Fruit fly (Drosophila melanogaster) whole organism, embryonic: ENCODE measurements around the gene CG4497.

Experiments used
- Ada2b ChIP-seq: fragments of 200-800 bp; sonication (Bioruptor generic); IDR thresholded peaks from 2 replicates; pipeline ENCODE4 v1.3.6; 2022; ENCODE audit warnings: missing biosample characterization, missing genetic modification characterization
- Blimp-1 ChIP-seq: fragments of 200-800 bp; sonication (Bioruptor generic); optimal IDR thresholded peaks from 3 replicates; lab custom pipeline; 2018; ENCODE audit warnings: missing biosample characterization, missing genetic modification characterization, mild to moderate bottlenecking, moderate library complexity, missing genetic modification reagents
- CG10959 ChIP-seq: fragments of 200-800 bp; sonication (Bioruptor generic); IDR thresholded peaks from 2 replicates; pipeline ENCODE4 v1.3.6; 2022; ENCODE audit warnings: missing biosample characterization, missing genetic modification characterization
- CG10979 ChIP-seq: fragments of 200-800 bp; sonication (Bioruptor generic); optimal IDR thresholded peaks from 2 replicates; lab custom pipeline; 2018; ENCODE audit warnings: missing biosample characterization, mild to moderate bottlenecking, missing genetic modification characterization, moderate library complexity
- CG12769 ChIP-seq: fragments of 200-800 bp; sonication (Bioruptor generic); optimal IDR thresholded peaks from 2 replicates; lab custom pipeline; 2019; ENCODE audit warnings: missing biosample characterization, mild to moderate bottlenecking, missing genetic modification characterization, moderate library complexity
- CG13424 ChIP-seq: fragments of 200-800 bp; sonication (Bioruptor generic); optimal IDR thresholded peaks from 2 replicates; lab custom pipeline; 2019; ENCODE audit warnings: missing biosample characterization, mild to moderate bottlenecking, missing genetic modification characterization, moderate library complexity
- CG15269 ChIP-seq: fragments of 200-800 bp; sonication (Bioruptor generic); optimal IDR thresholded peaks from 2 replicates; lab custom pipeline; 2018; ENCODE audit warnings: missing biosample characterization, mild to moderate bottlenecking, missing genetic modification characterization, moderate library complexity
- CG1602 ChIP-seq: fragments of 200-800 bp; sonication (Bioruptor generic); optimal IDR thresholded peaks from 3 replicates; lab custom pipeline; 2016; ENCODE audit warnings: missing biosample characterization, missing genetic modification characterization
- CG17328 ChIP-seq: fragments of 200-800 bp; sonication (Bioruptor generic); IDR thresholded peaks from 2 replicates; pipeline ENCODE4 v1.3.6; 2022; ENCODE audit warnings: missing biosample characterization, missing genetic modification characterization
- CG17359 ChIP-seq: fragments of 200-800 bp; sonication (Bioruptor generic); optimal IDR thresholded peaks from 3 replicates; lab custom pipeline; 2018; ENCODE audit warnings: missing biosample characterization, mild to moderate bottlenecking, missing genetic modification characterization, moderate library complexity
- CG17385 ChIP-seq: fragments of 200-800 bp; sonication (Bioruptor generic); optimal IDR thresholded peaks from 3 replicates; lab custom pipeline; 2018; ENCODE audit warnings: missing biosample characterization, mild to moderate bottlenecking, missing genetic modification characterization
- CG17568 ChIP-seq: fragments of 200-800 bp; sonication (Bioruptor generic); optimal IDR thresholded peaks from 2 replicates; lab custom pipeline; 2018; ENCODE audit warnings: missing biosample characterization, mild to moderate bottlenecking, missing genetic modification characterization, moderate library complexity
- CG17802 ChIP-seq: fragments of 200-800 bp; sonication (Bioruptor generic); optimal IDR thresholded peaks from 2 replicates; lab custom pipeline; 2018; ENCODE audit warnings: missing biosample characterization, mild to moderate bottlenecking, missing genetic modification characterization, moderate library complexity
- CG17829 ChIP-seq: fragments of 200-800 bp; optimal IDR thresholded peaks from 2 replicates; lab custom pipeline; 2019; ENCODE audit warnings: missing biosample characterization, mild to moderate bottlenecking, missing genetic modification characterization, moderate library complexity
- CG30403 ChIP-seq: fragments of 200-800 bp; sonication (Bioruptor generic); optimal IDR thresholded peaks from 3 replicates; lab custom pipeline; 2016; ENCODE audit warnings: missing biosample characterization, missing genetic modification characterization
- CG32767 ChIP-seq: fragments of 200-800 bp; sonication (Bioruptor generic); IDR thresholded peaks from 2 replicates; pipeline ENCODE4 v1.3.6; 2022; ENCODE audit warnings: missing biosample characterization, missing genetic modification characterization
- CG7357 ChIP-seq: fragments of 200-800 bp; sonication (Bioruptor generic); IDR thresholded peaks from 3 replicates; pipeline ENCODE4 v1.3.6; 2022; ENCODE audit warnings: missing biosample characterization, missing genetic modification characterization
- CG7372 ChIP-seq: fragments of 200-800 bp; sonication (Bioruptor generic); IDR thresholded peaks from 2 replicates; pipeline ENCODE4 v1.3.6; 2022; ENCODE audit warnings: missing biosample characterization, missing genetic modification characterization
- CG7839 ChIP-seq: fragments of 200-800 bp; sonication (Bioruptor generic); optimal IDR thresholded peaks from 3 replicates; lab custom pipeline; 2018; ENCODE audit warnings: missing biosample characterization, mild to moderate bottlenecking, missing genetic modification characterization, moderate library complexity
- CG8089 ChIP-seq: fragments of 200-800 bp; sonication (Bioruptor generic); optimal IDR thresholded peaks from 3 replicates; lab custom pipeline; 2016; ENCODE audit warnings: missing biosample characterization, missing genetic modification characterization
- CG8924 ChIP-seq: fragments of 200-800 bp; optimal IDR thresholded peaks from 3 replicates; lab custom pipeline; 2019; ENCODE audit warnings: missing biosample characterization, mild to moderate bottlenecking, missing genetic modification characterization, moderate library complexity
- CG9817 ChIP-seq: fragments of 200-800 bp; sonication (Bioruptor generic); optimal IDR thresholded peaks from 2 replicates; lab custom pipeline; 2018; ENCODE audit warnings: missing biosample characterization, mild to moderate bottlenecking, missing genetic modification characterization, moderate library complexity
- Ets65A ChIP-seq: fragments of 200-800 bp; sonication (Bioruptor generic); peaks from one replicate; lab custom pipeline; 2016; ENCODE audit warnings: missing biosample characterization, missing genetic modification characterization
- HLH54F ChIP-seq: fragments of 200-800 bp; sonication (Bioruptor generic); optimal IDR thresholded peaks from 3 replicates; lab custom pipeline; 2016; ENCODE audit warnings: missing biosample characterization, missing genetic modification characterization
- Med ChIP-seq: fragments of 200-800 bp; sonication (Bioruptor generic); peaks from one replicate; lab custom pipeline; 2016; ENCODE audit warnings: missing biosample characterization, missing genetic modification characterization, mild to moderate bottlenecking, inconsistent platforms, moderate library complexity
- Mes4 ChIP-seq: fragments of 200-800 bp; sonication (Bioruptor generic); optimal IDR thresholded peaks from 2 replicates; lab custom pipeline; 2016; ENCODE audit warnings: missing biosample characterization, missing genetic modification characterization
- Myb ChIP-seq: fragments of 200-800 bp; sonication (Bioruptor generic); optimal IDR thresholded peaks from 2 replicates; lab custom pipeline; 2016; ENCODE audit warnings: missing biosample characterization, missing genetic modification characterization
- Ssrp ChIP-seq: fragments of 200-800 bp; sonication (Bioruptor generic); optimal IDR thresholded peaks from 2 replicates; lab custom pipeline; 2018; ENCODE audit warnings: missing biosample characterization, mild to moderate bottlenecking, missing genetic modification characterization, moderate library complexity
- Trl ChIP-seq, 3 experiments: fragments of >200 bp in 2 of 3; fragments of 200-800 bp in 1 of 3; sonication (Bioruptor generic) in 1 of 3; optimal IDR thresholded peaks; 2 replicates in 1 of 3; 3 replicates in 2 of 3; lab custom pipeline; 2016 to 2017; ENCODE audit warnings: missing biosample characterization in 1 of 3, missing genetic modification characterization in 1 of 3
- ara ChIP-seq: fragments of 200-800 bp; sonication (Bioruptor generic); IDR thresholded peaks from 2 replicates; pipeline ENCODE4 v1.3.6; 2022; ENCODE audit warnings: missing biosample characterization, missing genetic modification characterization
- az2 ChIP-seq: fragments of 200-800 bp; sonication (Bioruptor generic); optimal IDR thresholded peaks from 3 replicates; lab custom pipeline; 2016; ENCODE audit warnings: missing biosample characterization, missing genetic modification characterization
- chn ChIP-seq: fragments of 200-800 bp; sonication (Bioruptor generic); optimal IDR thresholded peaks from 2 replicates; lab custom pipeline; 2016; ENCODE audit warnings: missing biosample characterization, missing genetic modification characterization
- dmrt11E ChIP-seq: fragments of 200-800 bp; sonication (Bioruptor generic); optimal IDR thresholded peaks from 3 replicates; lab custom pipeline; 2018; ENCODE audit warnings: missing biosample characterization, mild to moderate bottlenecking, missing genetic modification characterization, moderate library complexity
- dpn ChIP-seq, 2 experiments: fragments of 200-800 bp; sonication (Bioruptor generic); optimal IDR thresholded peaks; 3 replicates each; lab custom pipeline; 2016; ENCODE audit warnings: missing biosample characterization in 2 of 2, missing genetic modification characterization in 2 of 2
- fd64A ChIP-seq: fragments of 200-800 bp; sonication (Bioruptor generic); optimal IDR thresholded peaks from 3 replicates; lab custom pipeline; 2018; ENCODE audit warnings: missing biosample characterization, mild to moderate bottlenecking, missing genetic modification characterization
- fu2 ChIP-seq: fragments of 200-800 bp; sonication (Bioruptor generic); optimal IDR thresholded peaks from 2 replicates; lab custom pipeline; 2016; ENCODE audit warnings: missing biosample characterization, missing genetic modification characterization
- grau ChIP-seq: fragments of 200-800 bp; optimal IDR thresholded peaks from 3 replicates; lab custom pipeline; 2019; ENCODE audit warnings: missing biosample characterization, mild to moderate bottlenecking, missing genetic modification characterization, moderate library complexity
- hkb ChIP-seq, 2 experiments: fragments of 200-800 bp in 1 of 2; fragments of >200 bp in 1 of 2; sonication (Bioruptor generic) in 1 of 2; IDR thresholded peaks in 1 of 2; optimal IDR thresholded peaks in 1 of 2; 2 replicates each; pipeline versions ENCODE4 v1.3.6 to Lab custom; 2017 to 2022; ENCODE audit warnings: missing biosample characterization in 1 of 2, missing genetic modification characterization in 1 of 2
- ind ChIP-seq: fragments of 200-800 bp; sonication (Bioruptor generic); optimal IDR thresholded peaks from 3 replicates; lab custom pipeline; 2016; ENCODE audit warnings: missing biosample characterization, missing genetic modification characterization
- lola ChIP-seq, 3 experiments: fragments of >200 bp in 2 of 3; fragments of 200-800 bp in 1 of 3; sonication (Bioruptor generic) in 1 of 3; optimal IDR thresholded peaks; 2 replicates each; lab custom pipeline; 2017 to 2019; ENCODE audit warnings: missing biosample characterization in 3 of 3, missing genetic modification characterization in 3 of 3, mild to moderate bottlenecking in 1 of 3, moderate library complexity in 1 of 3
- nmo ChIP-seq: fragments of 200-800 bp; sonication (Bioruptor generic); optimal IDR thresholded peaks from 2 replicates; lab custom pipeline; 2018; ENCODE audit warnings: missing biosample characterization, mild to moderate bottlenecking, missing genetic modification characterization, moderate library complexity
- prd ChIP-seq, 3 experiments: fragments of >200 bp in 2 of 3; fragments of 200-800 bp in 1 of 3; sonication (Bioruptor generic) in 1 of 3; optimal IDR thresholded peaks in 2 of 3; IDR thresholded peaks in 1 of 3; 2 replicates in 2 of 3; 3 replicates in 1 of 3; pipeline versions ENCODE4 v1.3.6 to Lab custom; 2017 to 2022; ENCODE audit warnings: missing biosample characterization in 1 of 3, missing genetic modification characterization in 1 of 3
- pum ChIP-seq: fragments of 200-800 bp; sonication (Bioruptor generic); optimal IDR thresholded peaks from 2 replicates; lab custom pipeline; 2016; ENCODE audit warnings: missing biosample characterization, missing genetic modification characterization
- slp2 ChIP-seq: fragments of 200-800 bp; sonication (Bioruptor generic); optimal IDR thresholded peaks from 2 replicates; lab custom pipeline; 2016; ENCODE audit warnings: missing biosample characterization, missing genetic modification characterization
- ssp ChIP-seq: fragments of 200-800 bp; sonication (Bioruptor generic); IDR thresholded peaks from 2 replicates; pipeline ENCODE4 v1.3.6; 2022; ENCODE audit warnings: missing biosample characterization, missing genetic modification characterization
- stc ChIP-seq: fragments of 200-800 bp; sonication (Bioruptor generic); IDR thresholded peaks from 2 replicates; pipeline ENCODE4 v1.3.6; 2022; ENCODE audit warnings: missing biosample characterization, missing genetic modification characterization
- tgo ChIP-seq: fragments of 200-800 bp; sonication (Bioruptor generic); IDR thresholded peaks from 3 replicates; pipeline ENCODE4 v1.3.6; 2022; ENCODE audit warnings: missing biosample characterization, missing genetic modification characterization

CG4497 gene

dm6 chr2L:7148919-7149318, 45.5 kb downstream of the CG4497 start (continued):
- TF ChIP-seq CG17359 (tag; lab: Kevin White, UChicago) (peak; percentile 48), Trl (optimal IDR thresholded peaks at IDR 0.05; lab: Kevin White, UChicago) (no peak), Trl (GFP tag; optimal IDR thresholded peaks at IDR 0.05; lab: Kevin White, UChicago) (peak; percentile 19), CG9817 (tag; lab: Kevin White, UChicago) (peak; percentile 3), pum (peak; percentile 37), CG17802 (no peak), CG10959 (GFP tag; lab: Robert Waterston, UW) (no peak), CG1602 (GFP tag; lab: Kevin White, UChicago) (peak; percentile 17), az2 (GFP tag; lab: Kevin White, UChicago) (peak; percentile 45), HLH54F (no peak), ssp (0 out of 2 replicates have a peak, but pooled peaks have one; percentile 13), CG17328 (GFP tag; lab: Robert Waterston, UW) (peak; percentile 72), Myb (GFP tag; lab: Kevin White, UChicago) (no peak), Blimp-1 (GFP tag; lab: Kevin White, UChicago) (peak; percentile 60), CG7357 (0 out of 3 replicates have a peak, but pooled peaks have one; percentile 28), dpn (GFP tag; optimal IDR thresholded peaks at IDR 0.05; lab: Kevin White, UChicago) (peak; percentile 20 to 52), hkb (optimal IDR thresholded peaks at IDR 0.05; lab: Kevin White, UChicago) (no peak), hkb (GFP tag; IDR thresholded peaks at IDR 0.05; lab: Robert Waterston, UW) (peak; percentile 61), fd64A (GFP tag; lab: Kevin White, UChicago) (no peak), CG8924 (peak; percentile 12), CG15269 (tag; lab: Kevin White, UChicago) (peak; percentile 59), tgo (GFP tag; lab: Robert Waterston, UW) (peak; percentile 65; the same call in 2 of the 3 replicates), ara (peak; percentile 65), CG17829 (tag; lab: Kevin White, UChicago) (peak; percentile 23), ind (GFP tag; lab: Kevin White, UChicago) (peak; percentile 46), Ets65A (peak; percentile 91), Med (peak; percentile 65), Ada2b (GFP tag; lab: Robert Waterston, UW) (peak; percentile 45; the same call in 1 of the 2 replicates), fu2 (no peak), CG7372 (GFP tag; lab: Robert Waterston, UW) (no peak), CG30403 (peak; percentile 37), nmo (GFP tag; lab: Kevin White, UChicago) (peak; percentile 45), prd (optimal IDR thresholded peaks at IDR 0.05; lab: Kevin White, UChicago) (no peak), prd (GFP tag; IDR thresholded peaks at IDR 0.05; lab: Robert Waterston, UW) (peak; percentile 73; the same call in 2 of the 3 replicates), CG13424 (peak; percentile 55), CG32767 (GFP tag; lab: Robert Waterston, UW) (peak; percentile 23; the same call in 1 of the 2 replicates), slp2 (peak; percentile 27), stc (GFP tag; lab: Robert Waterston, UW) (peak; percentile 43; the same call in 1 of the 2 replicates), CG8089 (GFP tag; lab: Kevin White, UChicago) (no peak), grau (tag; lab: Kevin White, UChicago) (peak; percentile 83), chn (peak; percentile 53), Mes4 (GFP tag; lab: Kevin White, UChicago) (peak; percentile 19), Ssrp (tag; lab: Kevin White, UChicago) (peak; percentile 48), CG17385 (no peak), dmrt11E (tag; lab: Kevin White, UChicago) (peak; percentile 54), CG17568 (GFP tag; lab: Kevin White, UChicago) (no peak), CG12769 (tag; lab: Kevin White, UChicago) (peak; percentile 31), lola (GFP tag; optimal IDR thresholded peaks at IDR 0.05; lab: Kevin White, UChicago) (peak in 1 of 3 experiments; percentile 14), CG7839 (tag; lab: Kevin White, UChicago) (peak; percentile 41), CG10979 (tag; lab: Kevin White, UChicago) (peak; percentile 43)
